Fruit fly (Drosophila melanogaster): Measurements from ENCODE around the gene CG12155.
A peak's percentile ranks its signal among the peaks of the same experiment; 100 is the strongest.

The CG12155 gene

dm6 chrX:7691947-7692739 lies 36.4 kb upstream of the CG12155 start (continued):
- TF ChIP-seq corto (GFP tag; optimal IDR thresholded peaks at IDR 0.05), result peak; percentile 40
- peak; percentile 52 for TF ChIP-seq CG1602 (GFP tag; optimal IDR thresholded peaks at IDR 0.05)
- TF ChIP-seq CG8290 (GFP tag; optimal IDR thresholded peaks at IDR 0.05), result no peak
- peak in 1 of 2 experiments; percentile 51 for TF ChIP-seq CG8290 (tag; optimal IDR thresholded peaks at IDR 0.05)
- peak; percentile 2 for TF ChIP-seq CG33213 (GFP tag; optimal IDR thresholded peaks at IDR 0.05)
- TF ChIP-seq unc-4 (GFP tag; IDR thresholded peaks at IDR 0.05; ENCODE audit: partially characterized antibody), result 0 out of 2 replicates have a peak, but pooled peaks have one; percentile 13
- peak; percentile 67 for TF ChIP-seq slou (GFP tag; optimal IDR thresholded peaks at IDR 0.05)
- TF ChIP-seq CG15514 (GFP tag; optimal IDR thresholded peaks at IDR 0.05), result peak; percentile 52
- no peak for TF ChIP-seq CG6791 (GFP tag; IDR thresholded peaks at IDR 0.05; ENCODE audit: partially characterized antibody)
- peak; percentile 29; the same call in 1 of the 2 replicates for TF ChIP-seq Ravus (GFP tag; IDR thresholded peaks at IDR 0.05)
- TF ChIP-seq Antp (GFP tag; optimal IDR thresholded peaks at IDR 0.05), result peak; percentile 54
- TF ChIP-seq CG8281 (tag; optimal IDR thresholded peaks at IDR 0.05), result peak; percentile 10
- peak; percentile 30 for TF ChIP-seq Camta (GFP tag; optimal IDR thresholded peaks at IDR 0.05)
- TF ChIP-seq bbx (GFP tag; IDR thresholded peaks at IDR 0.05; ENCODE audit: partially characterized antibody), result no peak
- no peak for TF ChIP-seq exex (tag; optimal IDR thresholded peaks at IDR 0.05)
- TF ChIP-seq Side (GFP tag; optimal IDR thresholded peaks at IDR 0.05), result peak; percentile 32
- TF ChIP-seq CG15011 (GFP tag; optimal IDR thresholded peaks at IDR 0.05), result peak; percentile 32
- no peak for TF ChIP-seq croc (GFP tag; conservative IDR thresholded peaks at IDR 0.05)
- TF ChIP-seq CG1024 (GFP tag; IDR thresholded peaks at IDR 0.05), result no peak
- TF ChIP-seq cwo (GFP tag; optimal IDR thresholded peaks at IDR 0.05), result peak; percentile 63
- TF ChIP-seq pum (GFP tag; optimal IDR thresholded peaks at IDR 0.05), result peak; percentile 47
- TF ChIP-seq CG16815 (GFP tag; optimal IDR thresholded peaks at IDR 0.05), result peak; percentile 33
- TF ChIP-seq ssp (GFP tag; IDR thresholded peaks at IDR 0.05), result peak; percentile 36
- peak; percentile 57; the same call in 2 of the 3 replicates for TF ChIP-seq zfh1 (GFP tag; IDR thresholded peaks at IDR 0.05)
- no peak; the same call in 2 of the 3 replicates for TF ChIP-seq Dbx (GFP tag; IDR thresholded peaks at IDR 0.05)
- no peak for TF ChIP-seq CG4617 (GFP tag; optimal IDR thresholded peaks at IDR 0.05; ENCODE audit: borderline replicate concordance)
- TF ChIP-seq CG6813 (GFP tag; optimal IDR thresholded peaks at IDR 0.05), result peak; percentile 67
- TF ChIP-seq Sox102F (GFP tag; optimal IDR thresholded peaks at IDR 0.05), result peak; percentile 79
- peak; percentile 37 for TF ChIP-seq CG5245 (GFP tag; optimal IDR thresholded peaks at IDR 0.05)
- no peak for TF ChIP-seq gfzf (GFP tag; optimal IDR thresholded peaks at IDR 0.05)
- peak; percentile 78 for TF ChIP-seq CG6765 (GFP tag; optimal IDR thresholded peaks at IDR 0.05)
- TF ChIP-seq CG7963 (GFP tag; IDR thresholded peaks at IDR 0.05; ENCODE audit: partially characterized antibody), result no peak
- peak; percentile 63 for TF ChIP-seq CG1647 (GFP tag; optimal IDR thresholded peaks at IDR 0.05)
- TF ChIP-seq sc (optimal IDR thresholded peaks at IDR 0.05), result no peak
- TF ChIP-seq sc (GFP tag; optimal IDR thresholded peaks at IDR 0.05), result no peak
- TF ChIP-seq D19B (GFP tag; optimal IDR thresholded peaks at IDR 0.05), result peak; percentile 51
- no peak for TF ChIP-seq Dp (GFP tag; optimal IDR thresholded peaks at IDR 0.05)
- TF ChIP-seq dati (GFP tag; IDR thresholded peaks at IDR 0.05), result no peak
- peak; percentile 66 for TF ChIP-seq Mes4 (GFP tag; optimal IDR thresholded peaks at IDR 0.05)
- TF ChIP-seq CG11723 (GFP tag; optimal IDR thresholded peaks at IDR 0.05), result peak; percentile 50
- peak; percentile 84 for TF ChIP-seq fu2 (GFP tag; optimal IDR thresholded peaks at IDR 0.05)
- peak; percentile 34 for TF ChIP-seq Jarid2 (GFP tag; optimal IDR thresholded peaks at IDR 0.05)
- peak; percentile 59 for TF ChIP-seq Bteb2 (GFP tag; optimal IDR thresholded peaks at IDR 0.05)
- TF ChIP-seq CG14860 (GFP tag; IDR thresholded peaks at IDR 0.05; ENCODE audit: partially characterized antibody), result no peak
- peak; percentile 76 for TF ChIP-seq CG12391 (tag; optimal IDR thresholded peaks at IDR 0.05)

Data from whole organism, embryonic.